Fruit fly (Drosophila melanogaster) whole organism, embryonic: ENCODE measurements around the gene CG15332.

Experiments used
- Atf3 ChIP-seq: fragments of 200-800 bp; sonication (Bioruptor generic); optimal IDR thresholded peaks from 3 replicates; lab custom pipeline; 2016; ENCODE audit warnings: missing biosample characterization, missing genetic modification characterization
- C15 ChIP-seq: fragments of 200-800 bp; sonication (Bioruptor generic); IDR thresholded peaks from 3 replicates; pipeline ENCODE4 v1.3.6; 2022; ENCODE audit warnings: missing biosample characterization, missing genetic modification characterization
- CG10321 ChIP-seq: fragments of 200-800 bp; sonication (Bioruptor generic); IDR thresholded peaks from 2 replicates; pipeline ENCODE4 v1.3.6; 2022; ENCODE audit warnings: missing biosample characterization, missing genetic modification characterization
- CG10366 ChIP-seq: fragments of 200-800 bp; sonication (Bioruptor generic); IDR thresholded peaks from 2 replicates; pipeline ENCODE4 v1.3.6; 2022; ENCODE audit warnings: missing biosample characterization, missing genetic modification characterization
- CG10979 ChIP-seq: fragments of 200-800 bp; sonication (Bioruptor generic); optimal IDR thresholded peaks from 2 replicates; lab custom pipeline; 2018; ENCODE audit warnings: missing biosample characterization, mild to moderate bottlenecking, missing genetic modification characterization, moderate library complexity
- CG12299 ChIP-seq: fragments of 200-800 bp; sonication (Bioruptor generic); optimal IDR thresholded peaks from 2 replicates; lab custom pipeline; 2018; ENCODE audit warnings: missing biosample characterization, mild to moderate bottlenecking, missing genetic modification characterization
- CG12391 ChIP-seq: fragments of 200-800 bp; sonication (Bioruptor generic); optimal IDR thresholded peaks from 3 replicates; lab custom pipeline; 2018; ENCODE audit warnings: missing biosample characterization, mild to moderate bottlenecking, missing genetic modification characterization, moderate library complexity
- CG13775 ChIP-seq: fragments of 200-800 bp; sonication (Bioruptor generic); optimal IDR thresholded peaks from 3 replicates; lab custom pipeline; 2017; ENCODE audit warnings: missing biosample characterization, mild to moderate bottlenecking, missing genetic modification characterization
- CG15011 ChIP-seq: fragments of 200-800 bp; sonication (Bioruptor generic); optimal IDR thresholded peaks from 3 replicates; lab custom pipeline; 2018; ENCODE audit warnings: missing biosample characterization, mild to moderate bottlenecking, missing genetic modification characterization
- CG1529 ChIP-seq: fragments of 200-800 bp; sonication (Bioruptor generic); optimal IDR thresholded peaks from 3 replicates; lab custom pipeline; 2018; ENCODE audit warnings: missing biosample characterization, missing genetic modification characterization
- CG15479 ChIP-seq: fragments of 200-800 bp; sonication (Bioruptor generic); optimal IDR thresholded peaks from 3 replicates; lab custom pipeline; 2019; ENCODE audit warnings: missing biosample characterization, mild to moderate bottlenecking, missing genetic modification characterization, moderate library complexity
- CG15601 ChIP-seq: fragments of 200-800 bp; sonication (Bioruptor generic); optimal IDR thresholded peaks from 3 replicates; lab custom pipeline; 2019; ENCODE audit warnings: missing biosample characterization, mild to moderate bottlenecking, missing genetic modification characterization, moderate library complexity
- CG1602 ChIP-seq: fragments of 200-800 bp; sonication (Bioruptor generic); optimal IDR thresholded peaks from 3 replicates; lab custom pipeline; 2016; ENCODE audit warnings: missing biosample characterization, missing genetic modification characterization
- CG1647 ChIP-seq: fragments of 200-800 bp; sonication (Bioruptor generic); optimal IDR thresholded peaks from 3 replicates; lab custom pipeline; 2016; ENCODE audit warnings: missing biosample characterization, missing genetic modification characterization
- CG16779 ChIP-seq: fragments of 200-800 bp; sonication (Bioruptor generic); IDR thresholded peaks from 2 replicates; pipeline ENCODE4 v1.3.6; 2022; ENCODE audit warnings: missing biosample characterization, missing genetic modification characterization
- CG18476 ChIP-seq: fragments of 200-800 bp; sonication (Bioruptor generic); optimal IDR thresholded peaks from 2 replicates; lab custom pipeline; 2016; ENCODE audit warnings: missing biosample characterization, mild to moderate bottlenecking, missing genetic modification characterization
- CG18619 ChIP-seq: fragments of 200-800 bp; sonication (Bioruptor generic); optimal IDR thresholded peaks from 3 replicates; lab custom pipeline; 2017; ENCODE audit warnings: missing biosample characterization, mild to moderate bottlenecking, missing genetic modification characterization
- CG2199 ChIP-seq: fragments of 200-800 bp; sonication (Bioruptor generic); IDR thresholded peaks from 3 replicates; pipeline ENCODE4 v1.3.6; 2022; ENCODE audit warnings: missing biosample characterization, missing genetic modification characterization
- CG30020 ChIP-seq: fragments of 200-800 bp; optimal IDR thresholded peaks from 2 replicates; lab custom pipeline; 2019; ENCODE audit warnings: missing biosample characterization, mild to moderate bottlenecking, missing genetic modification characterization, moderate library complexity
- CG34224 ChIP-seq: fragments of 200-800 bp; sonication (Bioruptor generic); IDR thresholded peaks from 3 replicates; pipeline ENCODE4 v1.3.6; 2022; ENCODE audit warnings: missing biosample characterization, missing genetic modification characterization; ENCODE audit not compliant: partially characterized antibody
- CG42726 ChIP-seq: fragments of 200-800 bp; sonication (Bioruptor generic); IDR thresholded peaks from 2 replicates; pipeline ENCODE4 v1.3.6; 2022; ENCODE audit warnings: missing biosample characterization, missing genetic modification characterization; ENCODE audit not compliant: partially characterized antibody
- CG43689 ChIP-seq: fragments of 200-800 bp; sonication (Bioruptor generic); IDR thresholded peaks from 2 replicates; pipeline ENCODE4 v1.3.6; 2022; ENCODE audit warnings: missing biosample characterization, missing genetic modification characterization
- CG7357 ChIP-seq: fragments of 200-800 bp; sonication (Bioruptor generic); IDR thresholded peaks from 3 replicates; pipeline ENCODE4 v1.3.6; 2022; ENCODE audit warnings: missing biosample characterization, missing genetic modification characterization
- CG7556 ChIP-seq: fragments of 200-800 bp; sonication (Bioruptor generic); optimal IDR thresholded peaks from 2 replicates; lab custom pipeline; 2017; ENCODE audit warnings: missing biosample characterization, mild to moderate bottlenecking, missing genetic modification characterization
- CG8478 ChIP-seq: fragments of >200 bp; optimal IDR thresholded peaks from 2 replicates; lab custom pipeline; 2018
- CTCF ChIP-seq: fragments of 200-800 bp; sonication (Bioruptor generic); optimal IDR thresholded peaks from 2 replicates; lab custom pipeline; 2017; ENCODE audit warnings: missing biosample characterization, mild to moderate bottlenecking, missing genetic modification characterization, moderate library complexity
- Camta ChIP-seq: fragments of 200-800 bp; sonication (Bioruptor generic); optimal IDR thresholded peaks from 2 replicates; lab custom pipeline; 2016; ENCODE audit warnings: missing biosample characterization, missing genetic modification characterization
- Dbx ChIP-seq: fragments of 200-800 bp; sonication (Bioruptor generic); IDR thresholded peaks from 3 replicates; pipeline ENCODE4 v1.3.6; 2022; ENCODE audit warnings: missing biosample characterization, missing genetic modification characterization
- Hr78 ChIP-seq, 2 experiments: fragments of 200-800 bp in 1 of 2; fragments of >200 bp in 1 of 2; sonication (Bioruptor generic) in 1 of 2; optimal IDR thresholded peaks; 2 replicates each; lab custom pipeline; 2017 to 2019; ENCODE audit warnings: missing biosample characterization in 2 of 2, missing genetic modification characterization in 2 of 2, mild to moderate bottlenecking in 1 of 2, moderate library complexity in 1 of 2
- Hsf ChIP-seq: fragments of 200-800 bp; sonication (Bioruptor generic); optimal IDR thresholded peaks from 3 replicates; lab custom pipeline; 2016; ENCODE audit warnings: missing biosample characterization, missing genetic modification characterization
- Neu2 ChIP-seq: fragments of 200-800 bp; sonication (Bioruptor generic); optimal IDR thresholded peaks from 3 replicates; lab custom pipeline; 2016; ENCODE audit warnings: missing biosample characterization, missing genetic modification characterization, borderline replicate concordance
- Scr ChIP-seq: fragments of 200-800 bp; sonication (Bioruptor generic); IDR thresholded peaks from 2 replicates; pipeline ENCODE4 v1.3.6; 2022; ENCODE audit warnings: missing biosample characterization, missing genetic modification characterization; ENCODE audit not compliant: partially characterized antibody
- Stat92E ChIP-seq, 3 experiments: fragments of >200 bp in 2 of 3; fragments of 200-800 bp in 1 of 3; sonication (Bioruptor generic) in 1 of 3; optimal IDR thresholded peaks; 2 replicates each; lab custom pipeline; 2017 to 2019; ENCODE audit warnings: missing biosample characterization in 3 of 3, missing genetic modification characterization in 3 of 3, mild to moderate bottlenecking in 1 of 3, moderate library complexity in 1 of 3
- Tbp ChIP-seq: fragments of >200 bp; optimal IDR thresholded peaks from 2 replicates; lab custom pipeline; 2018; ENCODE audit warnings: missing biosample characterization, missing genetic modification characterization
- abd-A ChIP-seq: fragments of 200-800 bp; sonication (Bioruptor generic); optimal IDR thresholded peaks from 3 replicates; lab custom pipeline; 2019; ENCODE audit warnings: missing biosample characterization, mild to moderate bottlenecking, missing genetic modification characterization, moderate library complexity
- al ChIP-seq: fragments of 200-800 bp; sonication (Bioruptor generic); IDR thresholded peaks from 2 replicates; pipeline ENCODE4 v1.3.6; 2022; ENCODE audit warnings: missing biosample characterization, missing genetic modification characterization
- ato ChIP-seq: fragments of 200-800 bp; sonication (Bioruptor generic); IDR thresholded peaks from 2 replicates; pipeline ENCODE4 v1.3.6; 2022; ENCODE audit warnings: missing biosample characterization, missing genetic modification characterization; ENCODE audit not compliant: partially characterized antibody
- cato ChIP-seq: fragments of 200-800 bp; sonication (Bioruptor generic); optimal IDR thresholded peaks from 2 replicates; lab custom pipeline; 2016; ENCODE audit warnings: missing biosample characterization, missing genetic modification characterization, borderline replicate concordance
- crc ChIP-seq: fragments of 200-800 bp; sonication (Bioruptor generic); optimal IDR thresholded peaks from 2 replicates; lab custom pipeline; 2016; ENCODE audit warnings: missing biosample characterization, missing genetic modification characterization
- disco-r ChIP-seq: fragments of 200-800 bp; sonication (Bioruptor generic); optimal IDR thresholded peaks from 2 replicates; lab custom pipeline; 2016; ENCODE audit warnings: missing biosample characterization, missing genetic modification characterization
- en ChIP-seq: fragments of 200-800 bp; sonication (Bioruptor generic); optimal IDR thresholded peaks from 2 replicates; lab custom pipeline; 2016; ENCODE audit warnings: missing biosample characterization, missing genetic modification characterization
- eyg ChIP-seq: fragments of 200-800 bp; sonication (Bioruptor generic); optimal IDR thresholded peaks from 3 replicates; lab custom pipeline; 2016; ENCODE audit warnings: missing biosample characterization, missing genetic modification characterization
- gcm ChIP-seq: fragments of 200-800 bp; sonication (Bioruptor generic); optimal IDR thresholded peaks from 2 replicates; lab custom pipeline; 2019; ENCODE audit warnings: missing biosample characterization, mild to moderate bottlenecking, missing genetic modification characterization, moderate library complexity
- grau ChIP-seq: fragments of 200-800 bp; optimal IDR thresholded peaks from 3 replicates; lab custom pipeline; 2019; ENCODE audit warnings: missing biosample characterization, mild to moderate bottlenecking, missing genetic modification characterization, moderate library complexity
- lmd ChIP-seq: fragments of 200-800 bp; sonication (Bioruptor generic); IDR thresholded peaks from 2 replicates; pipeline ENCODE4 v1.3.6; 2022; ENCODE audit warnings: missing biosample characterization, missing genetic modification characterization
- lov ChIP-seq, 2 experiments: fragments of 200-800 bp in 1 of 2; fragments of >200 bp in 1 of 2; sonication (Bioruptor generic) in 1 of 2; IDR thresholded peaks in 1 of 2; optimal IDR thresholded peaks in 1 of 2; 2 replicates in 1 of 2; 3 replicates in 1 of 2; pipeline versions ENCODE4 v1.3.6 to Lab custom; 2017 to 2022; ENCODE audit warnings: missing biosample characterization in 1 of 2, missing genetic modification characterization in 1 of 2
- odd ChIP-seq: fragments of 200-800 bp; sonication (Bioruptor generic); optimal IDR thresholded peaks from 2 replicates; lab custom pipeline; 2017; ENCODE audit warnings: missing biosample characterization, mild to moderate bottlenecking, missing genetic modification characterization
- p53 ChIP-seq: fragments of 200-800 bp; sonication (Bioruptor generic); optimal IDR thresholded peaks from 2 replicates; lab custom pipeline; 2016; ENCODE audit warnings: missing biosample characterization, missing genetic modification characterization
- pan ChIP-seq, 4 experiments: fragments of >200 bp in 3 of 4; fragments of 200-800 bp in 1 of 4; sonication (Bioruptor generic) in 1 of 4; optimal IDR thresholded peaks in 3 of 4; IDR thresholded peaks in 1 of 4; 2 replicates each; pipeline versions ENCODE4 v1.3.6 to Lab custom; 2017 to 2022; ENCODE audit warnings: missing biosample characterization in 2 of 4, missing genetic modification characterization in 2 of 4, mixed read lengths in 1 of 4
- tio ChIP-seq: fragments of 200-800 bp; sonication (Bioruptor generic); optimal IDR thresholded peaks from 2 replicates; lab custom pipeline; 2017; ENCODE audit warnings: missing biosample characterization, missing genetic modification characterization, inconsistent platforms

The CG15332 gene

dm6 chrX:7970396-7970795, 14.6 kb upstream of the CG15332 start (continued):
- TF ChIP-seq lov (optimal IDR thresholded peaks at IDR 0.05; lab: Kevin White, UChicago), result no peak
- no peak for TF ChIP-seq lov (GFP tag; IDR thresholded peaks at IDR 0.05; lab: Robert Waterston, UW)
- peak; percentile 23 for TF ChIP-seq CG15601
- no peak for TF ChIP-seq abd-A (tag; lab: Kevin White, UChicago)
- no peak for TF ChIP-seq Hr78 (GFP tag; optimal IDR thresholded peaks at IDR 0.05; lab: Kevin White, UChicago)
- TF ChIP-seq al, result 0 out of 2 replicates have a peak, but pooled peaks have one; percentile 15
- peak; percentile 26 for TF ChIP-seq gcm (GFP tag; lab: Kevin White, UChicago)
- no peak for TF ChIP-seq CG16779 (GFP tag; lab: Robert Waterston, UW)
- no peak for TF ChIP-seq Stat92E (GFP tag; optimal IDR thresholded peaks at IDR 0.05; lab: Kevin White, UChicago)
- peak; percentile 49; the same call in 1 of the 3 replicates for TF ChIP-seq Dbx
- TF ChIP-seq odd (GFP tag; lab: Kevin White, UChicago), result no peak
- TF ChIP-seq CG15011 (GFP tag; lab: Kevin White, UChicago), result peak; percentile 45
- TF ChIP-seq Tbp, result no peak
- peak; percentile 60 for TF ChIP-seq CG12391 (tag; lab: Kevin White, UChicago)
- no peak for TF ChIP-seq disco-r (GFP tag; lab: Kevin White, UChicago)
- TF ChIP-seq pan (optimal IDR thresholded peaks at IDR 0.05; lab: Kevin White, UChicago), result no peak
- TF ChIP-seq pan (GFP tag; optimal IDR thresholded peaks at IDR 0.05 in 1 of 2, IDR thresholded peaks at IDR 0.05 in 1 of 2), result peak in 1 of 2 experiments; percentile 33
- no peak for TF ChIP-seq CG43689 (GFP tag; lab: Robert Waterston, UW)
- peak; percentile 65 for TF ChIP-seq Scr (GFP tag; lab: Robert Waterston, UW)
- TF ChIP-seq ato, result no peak
- TF ChIP-seq eyg (GFP tag; lab: Kevin White, UChicago), result no peak
- TF ChIP-seq grau (tag; lab: Kevin White, UChicago), result peak; percentile 65
- no peak for TF ChIP-seq cato (GFP tag; lab: Kevin White, UChicago)
- no peak for TF ChIP-seq CG7357
- TF ChIP-seq CG15479 (GFP tag; lab: Kevin White, UChicago), result no peak
- peak; percentile 41 for TF ChIP-seq CG13775
- peak; percentile 28; the same call in 1 of the 3 replicates for TF ChIP-seq CG34224 (GFP tag; lab: Robert Waterston, UW)
- no peak for TF ChIP-seq CG10321 (GFP tag; lab: Robert Waterston, UW)
- peak; percentile 48 for TF ChIP-seq Hsf (GFP tag; lab: Kevin White, UChicago)
- TF ChIP-seq Camta (GFP tag; lab: Kevin White, UChicago), result no peak
- TF ChIP-seq CTCF (GFP tag; lab: Kevin White, UChicago), result no peak
- TF ChIP-seq CG18619 (GFP tag; lab: Kevin White, UChicago), result peak; percentile 44
- TF ChIP-seq CG1529, result peak; percentile 28
- no peak for TF ChIP-seq CG30020 (tag; lab: Kevin White, UChicago)
- TF ChIP-seq CG18476 (GFP tag; lab: Kevin White, UChicago), result peak; percentile 6
- TF ChIP-seq CG7556 (GFP tag; lab: Kevin White, UChicago), result peak; percentile 69
- TF ChIP-seq crc, result no peak
- no peak for TF ChIP-seq CG42726 (GFP tag; lab: Robert Waterston, UW)
- TF ChIP-seq C15 (GFP tag; lab: Robert Waterston, UW), result no peak
- no peak for TF ChIP-seq tio (GFP tag; lab: Kevin White, UChicago)
- peak; percentile 38; the same call in 1 of the 2 replicates for TF ChIP-seq lmd (GFP tag; lab: Robert Waterston, UW)
- no peak for TF ChIP-seq CG2199 (GFP tag; lab: Robert Waterston, UW)
- no peak for TF ChIP-seq CG8478 (lab: Kevin White, UChicago)
- no peak for TF ChIP-seq p53
- no peak for TF ChIP-seq en
- no peak for TF ChIP-seq CG1602 (GFP tag; lab: Kevin White, UChicago)
- no peak for TF ChIP-seq CG10366 (GFP tag; lab: Robert Waterston, UW)
- TF ChIP-seq Atf3 (GFP tag; lab: Kevin White, UChicago), result no peak
- no peak for TF ChIP-seq Neu2
- TF ChIP-seq CG1647, result no peak
- TF ChIP-seq CG12299 (tag; lab: Kevin White, UChicago), result no peak
- peak; percentile 49 for TF ChIP-seq CG10979 (tag; lab: Kevin White, UChicago)
